Fruit fly (Drosophila melanogaster) whole organism, embryonic: Measurements from ENCODE around the gene CG43707.

ENCODE experiments used
- Blimp-1 ChIP-seq: fragments of 200-800 bp; sonication (Bioruptor generic); optimal IDR thresholded peaks from 3 replicates; lab custom pipeline; 2018; ENCODE audit warnings: missing biosample characterization, missing genetic modification characterization, mild to moderate bottlenecking, moderate library complexity, missing genetic modification reagents
- CG10321 ChIP-seq: fragments of 200-800 bp; sonication (Bioruptor generic); IDR thresholded peaks from 2 replicates; pipeline ENCODE4 v1.3.6; 2022; ENCODE audit warnings: missing biosample characterization, missing genetic modification characterization
- CG10959 ChIP-seq: fragments of 200-800 bp; sonication (Bioruptor generic); IDR thresholded peaks from 2 replicates; pipeline ENCODE4 v1.3.6; 2022; ENCODE audit warnings: missing biosample characterization, missing genetic modification characterization
- CG11398 ChIP-seq: fragments of 200-800 bp; sonication (Bioruptor generic); optimal IDR thresholded peaks from 2 replicates; lab custom pipeline; 2016; ENCODE audit warnings: missing biosample characterization, missing genetic modification characterization
- CG13424 ChIP-seq: fragments of 200-800 bp; sonication (Bioruptor generic); optimal IDR thresholded peaks from 2 replicates; lab custom pipeline; 2019; ENCODE audit warnings: missing biosample characterization, mild to moderate bottlenecking, missing genetic modification characterization, moderate library complexity
- CG14441 ChIP-seq: fragments of 200-800 bp; sonication (Bioruptor generic); IDR thresholded peaks from 2 replicates; pipeline ENCODE4 v1.3.6; 2022; ENCODE audit warnings: missing biosample characterization, missing genetic modification characterization
- CG14710 ChIP-seq: fragments of 200-800 bp; sonication (Bioruptor generic); optimal IDR thresholded peaks from 3 replicates; lab custom pipeline; 2019; ENCODE audit warnings: missing biosample characterization, mild to moderate bottlenecking, missing genetic modification characterization, moderate library complexity
- CG15269 ChIP-seq: fragments of 200-800 bp; sonication (Bioruptor generic); optimal IDR thresholded peaks from 2 replicates; lab custom pipeline; 2018; ENCODE audit warnings: missing biosample characterization, mild to moderate bottlenecking, missing genetic modification characterization, moderate library complexity
- CG15514 ChIP-seq: fragments of 200-800 bp; sonication (Bioruptor generic); optimal IDR thresholded peaks from 3 replicates; lab custom pipeline; 2017; ENCODE audit warnings: missing biosample characterization, missing genetic modification characterization, mild to moderate bottlenecking, moderate library complexity, missing genetic modification reagents
- CG1647 ChIP-seq: fragments of 200-800 bp; sonication (Bioruptor generic); optimal IDR thresholded peaks from 3 replicates; lab custom pipeline; 2016; ENCODE audit warnings: missing biosample characterization, missing genetic modification characterization
- CG16863 ChIP-seq: fragments of 200-800 bp; sonication (Bioruptor generic); optimal IDR thresholded peaks from 3 replicates; lab custom pipeline; 2016; ENCODE audit warnings: missing biosample characterization, missing genetic modification characterization
- CG18011 ChIP-seq: fragments of 200-800 bp; sonication (Bioruptor generic); optimal IDR thresholded peaks from 2 replicates; lab custom pipeline; 2017; ENCODE audit warnings: missing biosample characterization, missing genetic modification characterization, mild to moderate bottlenecking, moderate library complexity, missing genotype
- CG2116 ChIP-seq: fragments of 200-800 bp; sonication (Bioruptor generic); optimal IDR thresholded peaks from 3 replicates; lab custom pipeline; 2018; ENCODE audit warnings: missing biosample characterization, mild to moderate bottlenecking, missing genetic modification characterization
- CG2889 ChIP-seq: fragments of 200-800 bp; sonication (Bioruptor generic); IDR thresholded peaks from 3 replicates; pipeline ENCODE4 v1.3.6; 2022; ENCODE audit warnings: missing biosample characterization, missing genetic modification characterization
- CG31365 ChIP-seq: fragments of 200-800 bp; sonication (Bioruptor generic); optimal IDR thresholded peaks from 2 replicates; lab custom pipeline; 2018; ENCODE audit warnings: missing biosample characterization, mild to moderate bottlenecking, missing genetic modification characterization
- CG33557 ChIP-seq: fragments of 200-800 bp; sonication (Bioruptor generic); optimal IDR thresholded peaks from 2 replicates; lab custom pipeline; 2019; ENCODE audit warnings: missing biosample characterization, mild to moderate bottlenecking, missing genetic modification characterization, moderate library complexity
- CG3726 ChIP-seq: fragments of 200-800 bp; sonication (Bioruptor generic); IDR thresholded peaks from 3 replicates; pipeline ENCODE4, ENCODE4 v1.3.6; 2022; ENCODE audit warnings: missing biosample characterization, missing genetic modification characterization
- CG3995 ChIP-seq: fragments of 200-800 bp; sonication (Bioruptor generic); optimal IDR thresholded peaks from 3 replicates; lab custom pipeline; 2016; ENCODE audit warnings: missing biosample characterization, missing genetic modification characterization
- CG4424 ChIP-seq: fragments of 200-800 bp; sonication (Bioruptor generic); optimal IDR thresholded peaks from 3 replicates; lab custom pipeline; 2016; ENCODE audit warnings: missing biosample characterization, missing genetic modification characterization
- CG4617 ChIP-seq: fragments of 200-800 bp; sonication (Bioruptor generic); optimal IDR thresholded peaks from 3 replicates; lab custom pipeline; 2016; ENCODE audit warnings: missing biosample characterization, missing genetic modification characterization, borderline replicate concordance
- CG6175 ChIP-seq: fragments of 200-800 bp; sonication (Bioruptor generic); IDR thresholded peaks from 3 replicates; pipeline ENCODE4 v1.3.6; 2022; ENCODE audit warnings: missing biosample characterization, missing genetic modification characterization
- CG7372 ChIP-seq: fragments of 200-800 bp; sonication (Bioruptor generic); IDR thresholded peaks from 2 replicates; pipeline ENCODE4 v1.3.6; 2022; ENCODE audit warnings: missing biosample characterization, missing genetic modification characterization
- CG7987 ChIP-seq: fragments of 200-800 bp; sonication (Bioruptor generic); optimal IDR thresholded peaks from 2 replicates; lab custom pipeline; 2018; ENCODE audit warnings: missing biosample characterization, mild to moderate bottlenecking, missing genetic modification characterization, moderate library complexity
- CG8089 ChIP-seq: fragments of 200-800 bp; sonication (Bioruptor generic); optimal IDR thresholded peaks from 3 replicates; lab custom pipeline; 2016; ENCODE audit warnings: missing biosample characterization, missing genetic modification characterization
- CG8359 ChIP-seq: fragments of 200-800 bp; sonication (Bioruptor generic); optimal IDR thresholded peaks from 2 replicates; lab custom pipeline; 2017; ENCODE audit warnings: missing biosample characterization, mild to moderate bottlenecking, missing genetic modification characterization, borderline replicate concordance
- Chrac-16 ChIP-seq: fragments of 200-800 bp; sonication (Bioruptor generic); optimal IDR thresholded peaks from 3 replicates; lab custom pipeline; 2016; ENCODE audit warnings: missing biosample characterization, missing genetic modification characterization
- Ets65A ChIP-seq: fragments of 200-800 bp; sonication (Bioruptor generic); peaks from one replicate; lab custom pipeline; 2016; ENCODE audit warnings: missing biosample characterization, missing genetic modification characterization
- Gug ChIP-seq: fragments of 200-800 bp; sonication (Bioruptor generic); IDR thresholded peaks from 4 replicates; pipeline ENCODE4 v1.3.6; 2022; ENCODE audit warnings: missing biosample characterization, missing genetic modification characterization
- Hey ChIP-seq: fragments of 200-800 bp; sonication (Bioruptor generic); optimal IDR thresholded peaks from 3 replicates; lab custom pipeline; 2018; ENCODE audit warnings: missing biosample characterization, mild to moderate bottlenecking, missing genetic modification characterization
- HmgZ ChIP-seq: fragments of 200-800 bp; sonication (Bioruptor generic); optimal IDR thresholded peaks from 2 replicates; lab custom pipeline; 2018; ENCODE audit warnings: missing biosample characterization, mild to moderate bottlenecking, missing genetic modification characterization
- Rx ChIP-seq: fragments of 200-800 bp; sonication (Bioruptor generic); IDR thresholded peaks from 2 replicates; pipeline ENCODE4 v1.3.6; 2022; ENCODE audit warnings: missing biosample characterization, missing genetic modification characterization
- Sry-β ChIP-seq: fragments of 200-800 bp; sonication (Bioruptor generic); optimal IDR thresholded peaks from 2 replicates; lab custom pipeline; 2018; ENCODE audit warnings: missing biosample characterization, mild to moderate bottlenecking, missing genetic modification characterization, moderate library complexity
- Usf ChIP-seq: fragments of 200-800 bp; sonication (Bioruptor generic); optimal IDR thresholded peaks from 2 replicates; lab custom pipeline; 2017; ENCODE audit warnings: missing genotype, missing biosample characterization, missing genetic modification characterization
- al ChIP-seq: fragments of 200-800 bp; sonication (Bioruptor generic); IDR thresholded peaks from 2 replicates; pipeline ENCODE4 v1.3.6; 2022; ENCODE audit warnings: missing biosample characterization, missing genetic modification characterization
- ase ChIP-seq: fragments of 200-800 bp; sonication (Bioruptor generic); IDR thresholded peaks from 3 replicates; pipeline ENCODE4 v1.3.6; 2022; ENCODE audit warnings: missing biosample characterization, missing genetic modification characterization
- crc ChIP-seq: fragments of 200-800 bp; sonication (Bioruptor generic); optimal IDR thresholded peaks from 2 replicates; lab custom pipeline; 2016; ENCODE audit warnings: missing biosample characterization, missing genetic modification characterization
- dm ChIP-seq: fragments of 200-800 bp; sonication (Bioruptor generic); optimal IDR thresholded peaks from 3 replicates; lab custom pipeline; 2016; ENCODE audit warnings: missing biosample characterization, missing genetic modification characterization
- en ChIP-seq: fragments of 200-800 bp; sonication (Bioruptor generic); optimal IDR thresholded peaks from 2 replicates; lab custom pipeline; 2016; ENCODE audit warnings: missing biosample characterization, missing genetic modification characterization
- gt ChIP-seq: fragments of 200-800 bp; sonication (Bioruptor generic); IDR thresholded peaks from 2 replicates; pipeline ENCODE4 v1.3.6; 2022; ENCODE audit warnings: missing biosample characterization, missing genetic modification characterization
- ind ChIP-seq: fragments of 200-800 bp; sonication (Bioruptor generic); optimal IDR thresholded peaks from 3 replicates; lab custom pipeline; 2016; ENCODE audit warnings: missing biosample characterization, missing genetic modification characterization
- insv ChIP-seq, 2 experiments: fragments of 200-800 bp; sonication (Bioruptor generic); optimal IDR thresholded peaks; 3 replicates each; lab custom pipeline; 2016 to 2018; ENCODE audit warnings: missing biosample characterization in 2 of 2, missing genetic modification characterization in 2 of 2
- kay ChIP-seq: fragments of 200-800 bp; sonication (Bioruptor generic); optimal IDR thresholded peaks from 2 replicates; lab custom pipeline; 2016; ENCODE audit warnings: missing biosample characterization, missing genetic modification characterization
- ro ChIP-seq: fragments of 200-800 bp; sonication (Bioruptor generic); IDR thresholded peaks from 2 replicates; pipeline ENCODE4 v1.3.6; 2022; ENCODE audit warnings: missing biosample characterization, missing genetic modification characterization
- sisA ChIP-seq: fragments of 200-800 bp; sonication (Bioruptor generic); IDR thresholded peaks from 2 replicates; pipeline ENCODE4 v1.3.6; 2022; ENCODE audit warnings: missing biosample characterization, missing genetic modification characterization
- so ChIP-seq: fragments of 200-800 bp; sonication (Bioruptor generic); IDR thresholded peaks from 3 replicates; pipeline ENCODE4 v1.3.6; 2022; ENCODE audit warnings: missing biosample characterization, missing genetic modification characterization
- tio ChIP-seq: fragments of 200-800 bp; sonication (Bioruptor generic); optimal IDR thresholded peaks from 2 replicates; lab custom pipeline; 2017; ENCODE audit warnings: missing biosample characterization, missing genetic modification characterization, inconsistent platforms
- tll ChIP-seq, 2 experiments: fragments of 200-800 bp in 1 of 2; fragments of >200 bp in 1 of 2; sonication (Bioruptor generic) in 1 of 2; optimal IDR thresholded peaks; 2 replicates each; lab custom pipeline; 2017 to 2019; ENCODE audit warnings: missing biosample characterization in 2 of 2, missing genetic modification characterization in 2 of 2, mild to moderate bottlenecking in 1 of 2, moderate library complexity in 1 of 2
- tna ChIP-seq: fragments of 200-800 bp; sonication (Bioruptor generic); IDR thresholded peaks from 2 replicates; pipeline ENCODE4 v1.3.6; 2022; ENCODE audit warnings: missing biosample characterization, missing genetic modification characterization; ENCODE audit not compliant: partially characterized antibody
- toy ChIP-seq: fragments of 200-800 bp; sonication (Bioruptor generic); IDR thresholded peaks from 2 replicates; pipeline ENCODE4 v1.3.6; 2022; ENCODE audit warnings: missing biosample characterization, missing genetic modification characterization
- yki ChIP-seq: fragments of >200 bp; optimal IDR thresholded peaks from 3 replicates; lab custom pipeline; 2018

CG43707 gene

dm6 chr2L:3802818-3803456 is 45.9 kb downstream of the CG43707 start (continued):
- TF ChIP-seq Hey (tag; lab: Kevin White, UChicago) (no peak), toy (GFP tag; lab: Robert Waterston, UW) (no peak), CG33557 (GFP tag; lab: Kevin White, UChicago) (no peak), CG13424 (tag; lab: Kevin White, UChicago) (peak; percentile 77), CG2889 (GFP tag; lab: Robert Waterston, UW) (0 out of 3 replicates have a peak, but pooled peaks have one; percentile 54), Gug (peak; percentile 25; the same call in 2 of the 4 replicates), so (GFP tag; lab: Robert Waterston, UW) (peak; percentile 41; the same call in 1 of the 3 replicates), en (GFP tag; lab: Kevin White, UChicago) (no peak), CG15269 (tag; lab: Kevin White, UChicago) (peak; percentile 27), tna (GFP tag; lab: Robert Waterston, UW) (no peak), insv (GFP tag; optimal IDR thresholded peaks at IDR 0.05; lab: Kevin White, UChicago) (peak in 1 of 2 experiments; percentile 32), CG7372 (GFP tag; lab: Robert Waterston, UW) (no peak; the same call in 1 of the 2 replicates), CG10959 (GFP tag; lab: Robert Waterston, UW) (no peak), CG16863 (GFP tag; lab: Kevin White, UChicago) (peak; percentile 22), ro (GFP tag; lab: Robert Waterston, UW) (no peak), CG31365 (tag; lab: Kevin White, UChicago) (peak; percentile 2), Ets65A (no peak), CG10321 (GFP tag; lab: Robert Waterston, UW) (peak; percentile 51; the same call in 1 of the 2 replicates), CG4617 (no peak), gt (no peak), tio (GFP tag; lab: Kevin White, UChicago) (peak; percentile 55), dm (GFP tag; lab: Kevin White, UChicago) (no peak), yki (lab: Kevin White, UChicago) (no peak), CG8359 (GFP tag; lab: Kevin White, UChicago) (peak; percentile 3), sisA (GFP tag; lab: Robert Waterston, UW) (peak; percentile 49), CG6175 (peak; percentile 69; the same call in 1 of the 3 replicates), al (peak; percentile 55; the same call in 1 of the 2 replicates), crc (GFP tag; lab: Kevin White, UChicago) (no peak), CG1647 (GFP tag; lab: Kevin White, UChicago) (no peak), CG14710 (tag; lab: Kevin White, UChicago) (peak; percentile 36), Rx (no peak), Usf (GFP tag; lab: Kevin White, UChicago) (peak; percentile 53), Sry-β (GFP tag; lab: Kevin White, UChicago) (peak; percentile 95), Blimp-1 (GFP tag; lab: Kevin White, UChicago) (no peak), CG3995 (GFP tag; lab: Kevin White, UChicago) (peak; percentile 88), ind (GFP tag; lab: Kevin White, UChicago) (peak; percentile 54), CG7987 (GFP tag; lab: Kevin White, UChicago) (no peak), Chrac-16 (GFP tag; lab: Kevin White, UChicago) (peak; percentile 30), CG8089 (no peak), CG11398 (peak; percentile 31), CG2116 (GFP tag; lab: Kevin White, UChicago) (peak; percentile 58), kay (no peak), CG4424 (GFP tag; lab: Kevin White, UChicago) (peak; percentile 60), CG14441 (GFP tag; lab: Robert Waterston, UW) (peak; percentile 68), CG18011 (no peak), ase (GFP tag; lab: Robert Waterston, UW) (peak; percentile 36; the same call in 1 of the 3 replicates), HmgZ (tag; lab: Kevin White, UChicago) (peak; percentile 81), tll (GFP tag; optimal IDR thresholded peaks at IDR 0.05; lab: Kevin White, UChicago) (no peak), CG3726 (GFP tag; lab: Robert Waterston, UW) (0 out of 3 replicates have a peak, but pooled peaks have one; percentile 19), CG15514 (GFP tag; lab: Kevin White, UChicago) (peak; percentile 54)
